Fruit fly (Drosophila melanogaster) whole organism, embryonic: ENCODE measurements around the gene Shal.
A peak's percentile ranks its signal among the peaks of the same experiment; 100 is the strongest.

Experiments used
- Atf6 ChIP-seq: fragments of 200-800 bp; sonication (Bioruptor generic); IDR thresholded peaks from 2 replicates; pipeline ENCODE4 v1.3.6; 2022; ENCODE audit warnings: missing biosample characterization, missing genetic modification characterization
- BEAF-32 ChIP-seq: fragments of 200-800 bp; sonication (Bioruptor generic); optimal IDR thresholded peaks from 3 replicates; lab custom pipeline; 2017; ENCODE audit warnings: missing biosample characterization, missing genetic modification characterization, mild to moderate bottlenecking, moderate library complexity, missing genetic modification reagents
- CG11695 ChIP-seq: fragments of 200-800 bp; sonication (Bioruptor generic); IDR thresholded peaks from 3 replicates; pipeline ENCODE4 v1.3.6; 2022; ENCODE audit warnings: missing biosample characterization, missing genetic modification characterization
- CG12236 ChIP-seq: fragments of 200-800 bp; sonication (Bioruptor generic); optimal IDR thresholded peaks from 2 replicates; lab custom pipeline; 2016; ENCODE audit warnings: missing biosample characterization, missing genetic modification characterization
- CG12659 ChIP-seq: fragments of 200-800 bp; sonication (Bioruptor generic); optimal IDR thresholded peaks from 3 replicates; lab custom pipeline; 2017; ENCODE audit warnings: mild to moderate bottlenecking, missing biosample characterization, missing genetic modification reagents, missing genetic modification characterization
- CG13624 ChIP-seq: fragments of 200-800 bp; sonication (Bioruptor generic); optimal IDR thresholded peaks from 2 replicates; lab custom pipeline; 2016; ENCODE audit warnings: missing biosample characterization, missing genetic modification characterization
- CG14014 ChIP-seq: fragments of 200-800 bp; sonication (Bioruptor generic); IDR thresholded peaks from 2 replicates; pipeline ENCODE4 v1.3.6; 2022; ENCODE audit warnings: missing biosample characterization, missing genetic modification characterization
- CG14050 ChIP-seq: fragments of 200-800 bp; sonication (Bioruptor generic); IDR thresholded peaks from 3 replicates; pipeline ENCODE4 v1.3.6; 2022; ENCODE audit warnings: missing biosample characterization, missing genetic modification characterization
- CG14860 ChIP-seq: fragments of 200-800 bp; sonication (Bioruptor generic); IDR thresholded peaks from 3 replicates; pipeline ENCODE4 v1.3.6; 2022; ENCODE audit warnings: missing biosample characterization, missing genetic modification characterization; ENCODE audit not compliant: partially characterized antibody
- CG15514 ChIP-seq: fragments of 200-800 bp; sonication (Bioruptor generic); optimal IDR thresholded peaks from 3 replicates; lab custom pipeline; 2017; ENCODE audit warnings: missing biosample characterization, missing genetic modification characterization, mild to moderate bottlenecking, moderate library complexity, missing genetic modification reagents
- CG17385 ChIP-seq: fragments of 200-800 bp; sonication (Bioruptor generic); optimal IDR thresholded peaks from 3 replicates; lab custom pipeline; 2018; ENCODE audit warnings: missing biosample characterization, mild to moderate bottlenecking, missing genetic modification characterization
- CG17829 ChIP-seq: fragments of 200-800 bp; optimal IDR thresholded peaks from 2 replicates; lab custom pipeline; 2019; ENCODE audit warnings: missing biosample characterization, mild to moderate bottlenecking, missing genetic modification characterization, moderate library complexity
- CG1792 ChIP-seq: fragments of 200-800 bp; sonication (Bioruptor generic); optimal IDR thresholded peaks from 2 replicates; lab custom pipeline; 2016; ENCODE audit warnings: missing biosample characterization, missing genetic modification characterization
- CG2199 ChIP-seq: fragments of 200-800 bp; sonication (Bioruptor generic); IDR thresholded peaks from 3 replicates; pipeline ENCODE4 v1.3.6; 2022; ENCODE audit warnings: missing biosample characterization, missing genetic modification characterization
- CG30403 ChIP-seq: fragments of 200-800 bp; sonication (Bioruptor generic); optimal IDR thresholded peaks from 3 replicates; lab custom pipeline; 2016; ENCODE audit warnings: missing biosample characterization, missing genetic modification characterization
- CG4360 ChIP-seq: fragments of 200-800 bp; sonication (Bioruptor generic); IDR thresholded peaks from 2 replicates; pipeline ENCODE4 v1.3.6; 2022; ENCODE audit warnings: missing biosample characterization, missing genetic modification characterization
- CG6765 ChIP-seq: fragments of 200-800 bp; sonication (Bioruptor generic); optimal IDR thresholded peaks from 3 replicates; lab custom pipeline; 2017; ENCODE audit warnings: missing biosample characterization, mild to moderate bottlenecking, missing genetic modification characterization
- CG9817 ChIP-seq: fragments of 200-800 bp; sonication (Bioruptor generic); optimal IDR thresholded peaks from 2 replicates; lab custom pipeline; 2018; ENCODE audit warnings: missing biosample characterization, mild to moderate bottlenecking, missing genetic modification characterization, moderate library complexity
- Chrac-16 ChIP-seq: fragments of 200-800 bp; sonication (Bioruptor generic); optimal IDR thresholded peaks from 3 replicates; lab custom pipeline; 2016; ENCODE audit warnings: missing biosample characterization, missing genetic modification characterization
- D ChIP-seq, 2 experiments: fragments of 200-800 bp in 1 of 2; fragments of >200 bp in 1 of 2; sonication (Bioruptor generic) in 1 of 2; optimal IDR thresholded peaks; 2 replicates in 1 of 2; 3 replicates in 1 of 2; lab custom pipeline; 2017; ENCODE audit warnings: mild to moderate bottlenecking in 1 of 2, missing biosample characterization in 1 of 2, missing genetic modification characterization in 1 of 2, missing genetic modification reagents in 1 of 2
- Dref ChIP-seq: fragments of 200-800 bp; sonication (Bioruptor generic); IDR thresholded peaks from 2 replicates; pipeline ENCODE4 v1.3.6; 2022; ENCODE audit warnings: missing biosample characterization, missing genetic modification characterization
- E2f1 ChIP-seq: fragments of 200-800 bp; sonication (Bioruptor generic); IDR thresholded peaks from 2 replicates; pipeline ENCODE4 v1.3.6; 2022; ENCODE audit warnings: missing biosample characterization, missing genetic modification characterization
- E2f2 ChIP-seq: fragments of 200-800 bp; sonication (Bioruptor generic); IDR thresholded peaks from 2 replicates; pipeline ENCODE4 v1.3.6; 2022; ENCODE audit warnings: missing biosample characterization, missing genetic modification characterization
- Elba2 ChIP-seq: fragments of 200-800 bp; sonication (Bioruptor generic); optimal IDR thresholded peaks from 3 replicates; lab custom pipeline; 2016; ENCODE audit warnings: missing biosample characterization, missing genetic modification characterization
- Ets97D ChIP-seq: fragments of 200-800 bp; sonication (Bioruptor generic); optimal IDR thresholded peaks from 3 replicates; lab custom pipeline; 2016; ENCODE audit warnings: missing biosample characterization, missing genetic modification characterization
- Hey ChIP-seq: fragments of 200-800 bp; sonication (Bioruptor generic); optimal IDR thresholded peaks from 3 replicates; lab custom pipeline; 2018; ENCODE audit warnings: missing biosample characterization, mild to moderate bottlenecking, missing genetic modification characterization
- Hr51 ChIP-seq, 2 experiments: fragments of 200-800 bp; sonication (Bioruptor generic); optimal IDR thresholded peaks; 2 replicates in 1 of 2; 3 replicates in 1 of 2; lab custom pipeline; 2016 to 2018; ENCODE audit warnings: missing biosample characterization in 2 of 2, missing genetic modification characterization in 2 of 2, mild to moderate bottlenecking in 1 of 2, moderate library complexity in 1 of 2
- Jarid2 ChIP-seq: fragments of 200-800 bp; sonication (Bioruptor generic); optimal IDR thresholded peaks from 3 replicates; lab custom pipeline; 2017; ENCODE audit warnings: mild to moderate bottlenecking, missing biosample characterization, missing genetic modification reagents, missing genetic modification characterization
- Opbp ChIP-seq: fragments of 200-800 bp; sonication (Bioruptor generic); IDR thresholded peaks from 3 replicates; pipeline ENCODE4 v1.3.6; 2022; ENCODE audit warnings: missing biosample characterization, missing genetic modification characterization; ENCODE audit not compliant: partially characterized antibody
- Vsx1 ChIP-seq: fragments of 200-800 bp; sonication (Bioruptor generic); optimal IDR thresholded peaks from 2 replicates; lab custom pipeline; 2017; ENCODE audit warnings: missing biosample characterization, mild to moderate bottlenecking, missing genetic modification characterization, missing genetic modification reagents
- ato ChIP-seq: fragments of 200-800 bp; sonication (Bioruptor generic); IDR thresholded peaks from 2 replicates; pipeline ENCODE4 v1.3.6; 2022; ENCODE audit warnings: missing biosample characterization, missing genetic modification characterization; ENCODE audit not compliant: partially characterized antibody
- crc ChIP-seq: fragments of 200-800 bp; sonication (Bioruptor generic); optimal IDR thresholded peaks from 2 replicates; lab custom pipeline; 2016; ENCODE audit warnings: missing biosample characterization, missing genetic modification characterization
- dmrt11E ChIP-seq: fragments of 200-800 bp; sonication (Bioruptor generic); optimal IDR thresholded peaks from 3 replicates; lab custom pipeline; 2018; ENCODE audit warnings: missing biosample characterization, mild to moderate bottlenecking, missing genetic modification characterization, moderate library complexity
- dpn ChIP-seq, 2 experiments: fragments of 200-800 bp; sonication (Bioruptor generic); optimal IDR thresholded peaks; 3 replicates each; lab custom pipeline; 2016; ENCODE audit warnings: missing biosample characterization in 2 of 2, missing genetic modification characterization in 2 of 2
- gcm ChIP-seq: fragments of 200-800 bp; sonication (Bioruptor generic); optimal IDR thresholded peaks from 2 replicates; lab custom pipeline; 2019; ENCODE audit warnings: missing biosample characterization, mild to moderate bottlenecking, missing genetic modification characterization, moderate library complexity
- gfzf ChIP-seq: fragments of 200-800 bp; sonication (Bioruptor generic); optimal IDR thresholded peaks from 2 replicates; lab custom pipeline; 2016; ENCODE audit warnings: missing biosample characterization, mild to moderate bottlenecking, missing genetic modification characterization, moderate library complexity
- her ChIP-seq: fragments of 200-800 bp; sonication (Bioruptor generic); optimal IDR thresholded peaks from 2 replicates; lab custom pipeline; 2016; ENCODE audit warnings: missing biosample characterization, missing genetic modification characterization
- lov ChIP-seq, 2 experiments: fragments of 200-800 bp in 1 of 2; fragments of >200 bp in 1 of 2; sonication (Bioruptor generic) in 1 of 2; IDR thresholded peaks in 1 of 2; optimal IDR thresholded peaks in 1 of 2; 2 replicates in 1 of 2; 3 replicates in 1 of 2; pipeline versions ENCODE4 v1.3.6 to Lab custom; 2017 to 2022; ENCODE audit warnings: missing biosample characterization in 1 of 2, missing genetic modification characterization in 1 of 2
- mld ChIP-seq: fragments of 200-800 bp; sonication (Bioruptor generic); IDR thresholded peaks from 3 replicates; pipeline ENCODE4 v1.3.6; 2022; ENCODE audit warnings: missing biosample characterization, missing genetic modification characterization; ENCODE audit not compliant: partially characterized antibody
- nmo ChIP-seq: fragments of 200-800 bp; sonication (Bioruptor generic); optimal IDR thresholded peaks from 2 replicates; lab custom pipeline; 2018; ENCODE audit warnings: missing biosample characterization, mild to moderate bottlenecking, missing genetic modification characterization, moderate library complexity
- ro ChIP-seq: fragments of 200-800 bp; sonication (Bioruptor generic); IDR thresholded peaks from 2 replicates; pipeline ENCODE4 v1.3.6; 2022; ENCODE audit warnings: missing biosample characterization, missing genetic modification characterization
- sens ChIP-seq: fragments of 200-800 bp; sonication (Bioruptor generic); peaks from one replicate; lab custom pipeline; 2016; ENCODE audit warnings: missing biosample characterization, missing genetic modification characterization
- shn ChIP-seq: fragments of 200-800 bp; sonication (Bioruptor generic); optimal IDR thresholded peaks from 3 replicates; lab custom pipeline; 2016; ENCODE audit warnings: missing biosample characterization, missing genetic modification characterization
- sim ChIP-seq: fragments of 200-800 bp; sonication (Bioruptor generic); IDR thresholded peaks from 2 replicates; pipeline ENCODE4 v1.3.6; 2022; ENCODE audit warnings: missing biosample characterization, missing genetic modification characterization
- unc-4 ChIP-seq: fragments of 200-800 bp; sonication (Bioruptor generic); IDR thresholded peaks from 2 replicates; pipeline ENCODE4 v1.3.6; 2022; ENCODE audit warnings: missing biosample characterization, missing genetic modification characterization; ENCODE audit not compliant: partially characterized antibody
- wek ChIP-seq: fragments of 200-800 bp; sonication (Bioruptor generic); optimal IDR thresholded peaks from 3 replicates; lab custom pipeline; 2018; ENCODE audit warnings: missing biosample characterization, mild to moderate bottlenecking, missing genetic modification characterization, moderate library complexity
- zf30C ChIP-seq: fragments of 200-800 bp; sonication (Bioruptor generic); optimal IDR thresholded peaks from 3 replicates; lab custom pipeline; 2018; ENCODE audit warnings: missing biosample characterization, mild to moderate bottlenecking, missing genetic modification characterization

Gene Shal

dm6 chr3L:19552136-19552773 is 32.1 kb downstream of the Shal start, which contains the start of the genes Ltn1 and CG9300 (continued):
- TF ChIP-seq CG17385 = peak; percentile 100
- no peak for TF ChIP-seq CG1792
- peak; percentile 30 to 35 for TF ChIP-seq dpn (GFP tag; optimal IDR thresholded peaks at IDR 0.05; lab: Kevin White, UChicago)
- TF ChIP-seq wek (GFP tag; lab: Kevin White, UChicago) = peak; percentile 40
- no peak for TF ChIP-seq Vsx1 (GFP tag; lab: Kevin White, UChicago)
- no peak for TF ChIP-seq gcm (GFP tag; lab: Kevin White, UChicago)
- no peak for TF ChIP-seq Atf6 (GFP tag; lab: Robert Waterston, UW)
- peak; percentile 6 for TF ChIP-seq CG9817 (tag; lab: Kevin White, UChicago)
- peak in 1 of 2 experiments; percentile 3 for TF ChIP-seq Hr51 (GFP tag; optimal IDR thresholded peaks at IDR 0.05; lab: Kevin White, UChicago)
- peak; percentile 30 for TF ChIP-seq shn (GFP tag; lab: Kevin White, UChicago)
- no peak for TF ChIP-seq CG4360
- peak; percentile 93 for TF ChIP-seq sens (GFP tag; lab: Kevin White, UChicago)
- TF ChIP-seq dmrt11E (tag; lab: Kevin White, UChicago) = peak; percentile 3
- TF ChIP-seq ato (GFP tag; lab: Robert Waterston, UW) = 0 out of 2 replicates have a peak, but pooled peaks have one; percentile 5
- peak; percentile 67 for TF ChIP-seq E2f2 (GFP tag; lab: Robert Waterston, UW)
- TF ChIP-seq CG14014 (GFP tag; lab: Robert Waterston, UW) = no peak
- TF ChIP-seq CG12236 (GFP tag; lab: Kevin White, UChicago) = peak; percentile 11
- TF ChIP-seq her (GFP tag; lab: Kevin White, UChicago) = peak; percentile 28
- no peak for TF ChIP-seq lov (optimal IDR thresholded peaks at IDR 0.05; lab: Kevin White, UChicago)
- 0 out of 3 replicates have a peak, but pooled peaks have one; percentile 27 for TF ChIP-seq lov (GFP tag; IDR thresholded peaks at IDR 0.05; lab: Robert Waterston, UW)
- TF ChIP-seq CG6765 (GFP tag; lab: Kevin White, UChicago) = no peak
- no peak for TF ChIP-seq Elba2 (GFP tag; lab: Kevin White, UChicago)
- no peak for TF ChIP-seq Chrac-16
- no peak for TF ChIP-seq zf30C
- peak; percentile 77 for TF ChIP-seq CG12659 (GFP tag; lab: Kevin White, UChicago)
- no peak for TF ChIP-seq nmo (GFP tag; lab: Kevin White, UChicago)
- TF ChIP-seq CG2199 (GFP tag; lab: Robert Waterston, UW) = no peak; the same call in 2 of the 3 replicates
- no peak for TF ChIP-seq sim (GFP tag; lab: Robert Waterston, UW)
- peak; percentile 49 for TF ChIP-seq Jarid2
- no peak for TF ChIP-seq ro (GFP tag; lab: Robert Waterston, UW)
- peak; percentile 23 for TF ChIP-seq CG30403 (GFP tag; lab: Kevin White, UChicago)
- TF ChIP-seq BEAF-32 (GFP tag; lab: Kevin White, UChicago) = peak; percentile 69
- peak; percentile 74 for TF ChIP-seq CG15514 (GFP tag; lab: Kevin White, UChicago)
- no peak for TF ChIP-seq CG14860
- no peak for TF ChIP-seq CG14050
- peak; percentile 47 for TF ChIP-seq CG17829 (tag; lab: Kevin White, UChicago)
- peak; percentile 57; the same call in 1 of the 2 replicates for TF ChIP-seq unc-4 (GFP tag; lab: Robert Waterston, UW)
- 0 out of 3 replicates have a peak, but pooled peaks have one; percentile 14 for TF ChIP-seq CG11695 (GFP tag; lab: Robert Waterston, UW)
- TF ChIP-seq Opbp = peak; percentile 65
- peak; percentile 45; the same call in 1 of the 2 replicates for TF ChIP-seq E2f1
- TF ChIP-seq crc (GFP tag; lab: Kevin White, UChicago) = peak; percentile 21
- TF ChIP-seq D (optimal IDR thresholded peaks at IDR 0.05; lab: Kevin White, UChicago) = peak; percentile 35
- TF ChIP-seq D (GFP tag; optimal IDR thresholded peaks at IDR 0.05; lab: Kevin White, UChicago) = no peak
- TF ChIP-seq Hey = peak; percentile 39
- peak; percentile 77 for TF ChIP-seq Ets97D (GFP tag; lab: Kevin White, UChicago)
- peak; percentile 65 for TF ChIP-seq Dref (GFP tag; lab: Robert Waterston, UW)
- TF ChIP-seq mld = 0 out of 3 replicates have a peak, but pooled peaks have one; percentile 33
- TF ChIP-seq CG13624 (GFP tag; lab: Kevin White, UChicago) = peak; percentile 77
- TF ChIP-seq gfzf (GFP tag; lab: Kevin White, UChicago) = peak; percentile 52
